Fruit fly (Drosophila melanogaster) whole organism, wandering third instar larva: ENCODE data around the gene mTerf5.
A peak's percentile ranks its signal among the peaks of the same experiment; 100 is the strongest.

ENCODE experiments used
- Abd-B ChIP-seq: fragments of >200 bp; optimal IDR thresholded peaks from 2 replicates; lab custom pipeline; 2017; ENCODE audit warnings: missing biosample characterization, missing genetic modification characterization
- Dfd ChIP-seq: fragments of >200 bp; optimal IDR thresholded peaks from 2 replicates; lab custom pipeline; 2017; ENCODE audit warnings: missing biosample characterization, missing genetic modification characterization
- Dif ChIP-seq: fragments of 200-275, 200-300 bp; sonication (Bioruptor generic); optimal IDR thresholded peaks from 2 replicates; lab custom pipeline; 2018; ENCODE audit warnings: missing biosample characterization, missing genetic modification characterization; ENCODE audit not compliant: partially characterized antibody
- GATAd ChIP-seq: sonication (Bioruptor generic); optimal IDR thresholded peaks from 2 replicates; lab custom pipeline; 2016; ENCODE audit warnings: missing biosample characterization, missing genetic modification characterization
- HLH106 ChIP-seq: fragments of 200-800 bp; optimal IDR thresholded peaks from 3 replicates; lab custom pipeline; 2019; ENCODE audit warnings: missing biosample characterization, mild to moderate bottlenecking, missing genetic modification characterization, moderate library complexity
- Hnf4 ChIP-seq: fragments of 200-800 bp; sonication (Bioruptor generic); optimal IDR thresholded peaks from 2 replicates; lab custom pipeline; 2016; ENCODE audit warnings: missing biosample characterization, mild to moderate bottlenecking, missing genetic modification characterization
- Hr78 ChIP-seq: fragments of >200 bp; optimal IDR thresholded peaks from 2 replicates; lab custom pipeline; 2017; ENCODE audit warnings: missing biosample characterization, missing genetic modification characterization
- Hr83 ChIP-seq: fragments of 200-300 bp; sonication (Bioruptor generic); optimal IDR thresholded peaks from 2 replicates; lab custom pipeline; 2016; ENCODE audit warnings: missing biosample characterization, mild to moderate bottlenecking, missing genetic modification characterization, moderate library complexity; ENCODE audit not compliant: poor library complexity, severe bottlenecking
- Jra ChIP-seq: sonication (Bioruptor generic); optimal IDR thresholded peaks from 2 replicates; lab custom pipeline; 2016; ENCODE audit warnings: missing biosample characterization, missing genetic modification characterization
- Mio ChIP-seq: sonication (Bioruptor generic); optimal IDR thresholded peaks from 2 replicates; lab custom pipeline; 2016; ENCODE audit warnings: missing biosample characterization, missing genetic modification characterization
- Myc ChIP-seq: fragments of >200 bp; optimal IDR thresholded peaks from 2 replicates; lab custom pipeline; 2017
- N ChIP-seq: fragments of >200 bp; optimal IDR thresholded peaks from 2 replicates; lab custom pipeline; 2018; ENCODE audit warnings: missing biosample characterization, missing external identifiers, missing genetic modification characterization
- OdsH ChIP-seq: fragments of 200-800 bp; sonication (Bioruptor generic); optimal IDR thresholded peaks from 2 replicates; lab custom pipeline; 2016; ENCODE audit warnings: missing biosample characterization, mild to moderate bottlenecking, missing genetic modification characterization
- Rel ChIP-seq, 2 experiments: fragments of 200-800 bp; sonication (Bioruptor generic) in 1 of 2; optimal IDR thresholded peaks; 2 replicates in 1 of 2; 3 replicates in 1 of 2; lab custom pipeline; 2016 to 2019; ENCODE audit warnings: mild to moderate bottlenecking in 2 of 2, missing biosample characterization in 2 of 2, missing genetic modification characterization in 2 of 2, moderate library complexity in 1 of 2
- Sp1 ChIP-seq: fragments of 200-800 bp; sonication (Bioruptor generic); optimal IDR thresholded peaks from 3 replicates; lab custom pipeline; 2019; ENCODE audit warnings: missing biosample characterization, mild to moderate bottlenecking, missing genetic modification characterization, moderate library complexity
- Vsx2 ChIP-seq: fragments of 200-300, 225-300 bp; sonication (Bioruptor generic); optimal IDR thresholded peaks from 2 replicates; lab custom pipeline; 2018; ENCODE audit warnings: missing biosample characterization, missing genetic modification characterization; ENCODE audit not compliant: partially characterized antibody
- br ChIP-seq: fragments of 200-800 bp; sonication (Bioruptor generic); optimal IDR thresholded peaks from 2 replicates; lab custom pipeline; 2016; ENCODE audit warnings: missing biosample characterization, missing genetic modification characterization
- dl ChIP-seq, 2 experiments: fragments of 175-275, 200-275 bp in 1 of 2; fragments of 200-275 bp in 1 of 2; sonication (Bioruptor generic); optimal IDR thresholded peaks; lab custom pipeline; 2018; ENCODE audit warnings: mild to moderate bottlenecking in 2 of 2, missing biosample characterization in 2 of 2, missing genetic modification characterization in 2 of 2, moderate library complexity in 2 of 2; ENCODE audit not compliant: partially characterized antibody in 2 of 2, insufficient read depth in 1 of 2
- dmrt93B ChIP-seq: fragments of 200-800 bp; sonication (Bioruptor generic); optimal IDR thresholded peaks from 2 replicates; lab custom pipeline; 2018; ENCODE audit warnings: missing biosample characterization, mild to moderate bottlenecking, missing genetic modification characterization
- dsf ChIP-seq: sonication (Bioruptor generic); optimal IDR thresholded peaks from 2 replicates; lab custom pipeline; 2016; ENCODE audit warnings: missing biosample characterization, missing genetic modification characterization, borderline replicate concordance
- ey ChIP-seq: fragments of 200-800 bp; sonication (Bioruptor generic); optimal IDR thresholded peaks from 2 replicates; lab custom pipeline; 2016; ENCODE audit warnings: missing biosample characterization, missing genetic modification characterization
- foxo ChIP-seq, 2 experiments: fragments of 200-800 bp; sonication (Bioruptor generic); optimal IDR thresholded peaks; 2 replicates in 1 of 2; 3 replicates in 1 of 2; lab custom pipeline; 2016 to 2017; ENCODE audit warnings: missing biosample characterization in 2 of 2, missing genetic modification characterization in 2 of 2
- fru ChIP-seq: fragments of 200-800 bp; sonication (Bioruptor generic); optimal IDR thresholded peaks from 3 replicates; lab custom pipeline; 2016; ENCODE audit warnings: missing biosample characterization, mild to moderate bottlenecking, missing genetic modification characterization
- h ChIP-seq: fragments of 200-800 bp; sonication (Bioruptor generic); optimal IDR thresholded peaks from 3 replicates; lab custom pipeline; 2016; ENCODE audit warnings: missing biosample characterization, mild to moderate bottlenecking, missing genetic modification characterization
- jim ChIP-seq: fragments of 175-275, 200-325 bp; sonication (Bioruptor generic); optimal IDR thresholded peaks from 2 replicates; lab custom pipeline; 2016; ENCODE audit warnings: missing biosample characterization, mild to moderate bottlenecking, missing genetic modification characterization
- lola ChIP-seq: fragments of >200 bp; optimal IDR thresholded peaks from 2 replicates; lab custom pipeline; 2017; ENCODE audit warnings: missing biosample characterization, missing genetic modification characterization
- pan ChIP-seq: fragments of >200 bp; optimal IDR thresholded peaks from 2 replicates; lab custom pipeline; 2017
- psq ChIP-seq: fragments of 200-800 bp; sonication (Bioruptor generic); optimal IDR thresholded peaks from 3 replicates; lab custom pipeline; 2017; ENCODE audit warnings: missing biosample characterization, mild to moderate bottlenecking, missing genetic modification characterization, moderate library complexity
- rgr ChIP-seq: fragments of 200-800 bp; sonication (Bioruptor generic); optimal IDR thresholded peaks from 3 replicates; lab custom pipeline; 2016; ENCODE audit warnings: missing biosample characterization, mild to moderate bottlenecking, missing genetic modification characterization
- sage ChIP-seq: fragments of 200-800 bp; sonication (Bioruptor generic); optimal IDR thresholded peaks from 2 replicates; lab custom pipeline; 2016; ENCODE audit warnings: missing biosample characterization, mild to moderate bottlenecking, missing genetic modification characterization
- sv ChIP-seq: fragments of 200-800 bp; sonication (Bioruptor generic); optimal IDR thresholded peaks from 3 replicates; lab custom pipeline; 2016; ENCODE audit warnings: missing biosample characterization, missing genetic modification characterization
- tai ChIP-seq: sonication (Bioruptor generic); optimal IDR thresholded peaks from 2 replicates; lab custom pipeline; 2016; ENCODE audit warnings: missing biosample characterization, missing genetic modification characterization
- usp ChIP-seq: fragments of >200 bp; optimal IDR thresholded peaks from 2 replicates; lab custom pipeline; 2017; ENCODE audit warnings: missing biosample characterization, missing genetic modification characterization
- woc ChIP-seq: sonication (Bioruptor generic); optimal IDR thresholded peaks from 2 replicates; lab custom pipeline; 2016; ENCODE audit warnings: missing biosample characterization, mild to moderate bottlenecking, missing genetic modification characterization

The mTerf5 gene

dm6 chr3R:18243718-18244170 is 20.3 kb upstream of the mTerf5 start (continued):
- peak; percentile 7 for TF ChIP-seq fru (GFP tag; lab: Kevin White, UChicago)
- TF ChIP-seq sage (GFP tag; lab: Kevin White, UChicago) = no peak

- TF ChIP-seq Myc (lab: Kevin White, UChicago) (no peak), N (GFP tag; lab: Kevin White, UChicago) (no peak), pan (lab: Kevin White, UChicago) (no peak), lola (GFP tag; lab: Kevin White, UChicago) (no peak), foxo (GFP tag; optimal IDR thresholded peaks at IDR 0.05; lab: Kevin White, UChicago) (no peak), psq (GFP tag; lab: Kevin White, UChicago) (peak; percentile 84), Dif (GFP tag; lab: Kevin White, UChicago) (peak; percentile 27)
Observed at dm6 chr3R:18243000-18243399, 19.5 kb upstream of the mTerf5 start.

- no peak for TF ChIP-seq Hnf4 (GFP tag; lab: Kevin White, UChicago)
- peak; percentile 30 for TF ChIP-seq sv (GFP tag; lab: Kevin White, UChicago)
- TF ChIP-seq Hr78 (GFP tag; lab: Kevin White, UChicago) = no peak
- TF ChIP-seq HLH106 = peak; percentile 25
- no peak for TF ChIP-seq dl (GFP tag; optimal IDR thresholded peaks at IDR 0.05; lab: Kevin White, UChicago; ENCODE audit: insufficient read depth in 1 of 2, partially characterized antibody in 2 of 2)
- peak; percentile 70 for TF ChIP-seq Myc (lab: Kevin White, UChicago)
- no peak for TF ChIP-seq N (GFP tag; lab: Kevin White, UChicago)
- no peak for TF ChIP-seq br (GFP tag; lab: Kevin White, UChicago)
- no peak for TF ChIP-seq usp
- no peak for TF ChIP-seq dsf (GFP tag; lab: Kevin White, UChicago)
- peak; percentile 22 for TF ChIP-seq Hr83 (GFP tag; lab: Kevin White, UChicago)
- no peak for TF ChIP-seq lola (GFP tag; lab: Kevin White, UChicago)
- peak; percentile 29 for TF ChIP-seq h (GFP tag; lab: Kevin White, UChicago)
- TF ChIP-seq ey (GFP tag; lab: Kevin White, UChicago) = peak; percentile 21
- TF ChIP-seq rgr (GFP tag; lab: Kevin White, UChicago) = peak; percentile 5
- TF ChIP-seq pan (lab: Kevin White, UChicago) = no peak
- peak; percentile 39 for TF ChIP-seq Jra
- TF ChIP-seq Sp1 (GFP tag; lab: Kevin White, UChicago) = peak; percentile 42
- TF ChIP-seq dmrt93B (GFP tag; lab: Kevin White, UChicago) = peak; percentile 17
- TF ChIP-seq tai (GFP tag; lab: Kevin White, UChicago) = no peak
- TF ChIP-seq OdsH (GFP tag; lab: Kevin White, UChicago) = peak; percentile 37
- no peak for TF ChIP-seq GATAd (GFP tag; lab: Kevin White, UChicago)
- TF ChIP-seq Abd-B (GFP tag; lab: Kevin White, UChicago) = no peak
- TF ChIP-seq Rel (GFP tag; optimal IDR thresholded peaks at IDR 0.05; lab: Kevin White, UChicago) = no peak
- peak; percentile 94 for TF ChIP-seq Rel (tag; optimal IDR thresholded peaks at IDR 0.05; lab: Kevin White, UChicago)
- peak; percentile 64 for TF ChIP-seq jim (GFP tag; lab: Kevin White, UChicago)
- no peak for TF ChIP-seq Dfd
- TF ChIP-seq Vsx2 = peak; percentile 87
- TF ChIP-seq Dif (GFP tag; lab: Kevin White, UChicago) = peak; percentile 71
- TF ChIP-seq woc = peak; percentile 2
- TF ChIP-seq fru (GFP tag; lab: Kevin White, UChicago) = peak; percentile 28
- no peak for TF ChIP-seq Mio (GFP tag; lab: Kevin White, UChicago)
- TF ChIP-seq foxo (GFP tag; optimal IDR thresholded peaks at IDR 0.05; lab: Kevin White, UChicago) = peak in 1 of 2 experiments; percentile 46
Observed at dm6 chr3R:18242089-18242955, 18.8 kb upstream of the mTerf5 start, which contains the start of the genes CG7156 and 14-3-3epsilon. TSS of gene CG7156 (minus strand) at chr3R:18242159. TSS of gene 14-3-3epsilon (plus strand) at chr3R:18242531.
